Fruit fly (Drosophila melanogaster): ENCODE measurements around the gene Ack.

The Ack gene

DNA sequence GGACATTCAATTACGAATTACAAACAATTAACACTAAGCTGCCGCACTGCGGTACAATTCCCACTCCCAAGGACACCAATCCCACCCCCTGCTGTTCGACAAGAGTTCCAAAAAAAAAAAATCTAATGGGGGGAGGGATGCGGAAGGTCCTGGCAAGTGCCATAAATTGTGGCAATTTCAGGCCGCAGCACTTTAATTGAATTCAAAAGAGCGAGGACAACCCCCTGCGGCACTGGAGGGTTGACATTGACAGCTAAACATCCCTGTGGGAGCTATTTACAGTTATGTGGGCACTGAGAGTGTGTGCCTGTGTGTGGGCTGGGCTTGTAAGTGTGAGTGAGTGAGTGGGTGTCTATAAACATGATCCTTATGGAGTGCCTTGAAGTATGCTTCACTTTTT lies 31.1 kb upstream of the Ack start:
- TF ChIP-seq Hr39 (GFP tag; optimal IDR thresholded peaks at IDR 0.05) (no peak), svp (GFP tag) (no peak), CG1621 (tag; optimal IDR thresholded peaks at IDR 0.05) (no peak), acj6 (GFP tag; optimal IDR thresholded peaks at IDR 0.05) (no peak), achi (GFP tag; optimal IDR thresholded peaks at IDR 0.05) (no peak), dsx (GFP tag; optimal IDR thresholded peaks at IDR 0.05; ENCODE audit: poor library complexity, severe bottlenecking) (no peak), dac (GFP tag; optimal IDR thresholded peaks at IDR 0.05) (no peak), Blimp-1 (GFP tag; optimal IDR thresholded peaks at IDR 0.05) (no peak), Sox102F (GFP tag; optimal IDR thresholded peaks at IDR 0.05) (no peak), Sox14 (GFP tag; optimal IDR thresholded peaks at IDR 0.05) (no peak), CG8119 (GFP tag; IDR thresholded peaks at IDR 0.05) (no peak), Sox15 (GFP tag; optimal IDR thresholded peaks at IDR 0.05) (no peak), fd85E (GFP tag; optimal IDR thresholded peaks at IDR 0.05) (no peak), Eip93F (GFP tag; optimal IDR thresholded peaks at IDR 0.05) (no peak), net (GFP tag; optimal IDR thresholded peaks at IDR 0.05) (no peak), spab (GFP tag; optimal IDR thresholded peaks at IDR 0.05) (no peak), Gug (GFP tag; IDR thresholded peaks at IDR 0.05) (no peak), Ets96B (tag; optimal IDR thresholded peaks at IDR 0.05) (no peak), CG31627 (GFP tag; optimal IDR thresholded peaks at IDR 0.05) (no peak), Hr4 (GFP tag; optimal IDR thresholded peaks at IDR 0.05) (no peak)

DNA sequence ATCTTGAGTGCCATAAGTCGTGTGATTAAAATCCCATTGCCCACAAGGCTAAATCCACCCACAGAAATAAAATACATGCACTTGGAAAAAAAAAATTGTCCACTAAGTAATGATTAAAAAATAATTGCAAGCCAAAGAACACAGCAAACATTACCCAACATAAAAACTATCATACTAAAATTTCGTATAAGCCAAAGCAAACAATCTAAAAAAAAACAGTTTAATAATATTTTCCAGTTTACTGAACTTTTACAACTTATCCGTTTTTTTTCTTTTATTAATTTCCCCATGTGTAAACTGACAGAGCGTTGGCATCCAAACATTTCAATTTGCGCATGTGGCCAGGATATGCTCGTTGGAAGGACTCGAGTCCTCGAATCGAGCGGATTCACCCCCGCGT lies 27.7 kb upstream of the Ack start:
- TF ChIP-seq CG6792 (GFP tag; optimal IDR thresholded peaks at IDR 0.05) (no peak), Ets21C (GFP tag; optimal IDR thresholded peaks at IDR 0.05) (no peak), Eip93F (GFP tag; optimal IDR thresholded peaks at IDR 0.05) (no peak), CG34406 (GFP tag; optimal IDR thresholded peaks at IDR 0.05) (no peak), Met (GFP tag; optimal IDR thresholded peaks at IDR 0.05) (no peak), achi (GFP tag; optimal IDR thresholded peaks at IDR 0.05) (no peak), dsx (GFP tag; optimal IDR thresholded peaks at IDR 0.05; ENCODE audit: poor library complexity, severe bottlenecking) (no peak), Blimp-1 (GFP tag; optimal IDR thresholded peaks at IDR 0.05) (no peak), lz (GFP tag; optimal IDR thresholded peaks at IDR 0.05) (no peak), CG3032 (tag; optimal IDR thresholded peaks at IDR 0.05) (no peak), Gug (GFP tag; IDR thresholded peaks at IDR 0.05) (no peak), Sox15 (GFP tag; optimal IDR thresholded peaks at IDR 0.05) (no peak), CG11762 (GFP tag; optimal IDR thresholded peaks at IDR 0.05; ENCODE audit: insufficient read depth) (no peak), CG6276 (GFP tag; optimal IDR thresholded peaks at IDR 0.05) (no peak), CG3919 (GFP tag; optimal IDR thresholded peaks at IDR 0.05) (no peak), CG10669 (GFP tag; optimal IDR thresholded peaks at IDR 0.05) (no peak), CG15336 (GFP tag; IDR thresholded peaks at IDR 0.05) (no peak), acj6 (GFP tag; optimal IDR thresholded peaks at IDR 0.05) (no peak), svp (GFP tag) (no peak), Hr38 (GFP tag; optimal IDR thresholded peaks at IDR 0.05) (no peak)

DNA sequence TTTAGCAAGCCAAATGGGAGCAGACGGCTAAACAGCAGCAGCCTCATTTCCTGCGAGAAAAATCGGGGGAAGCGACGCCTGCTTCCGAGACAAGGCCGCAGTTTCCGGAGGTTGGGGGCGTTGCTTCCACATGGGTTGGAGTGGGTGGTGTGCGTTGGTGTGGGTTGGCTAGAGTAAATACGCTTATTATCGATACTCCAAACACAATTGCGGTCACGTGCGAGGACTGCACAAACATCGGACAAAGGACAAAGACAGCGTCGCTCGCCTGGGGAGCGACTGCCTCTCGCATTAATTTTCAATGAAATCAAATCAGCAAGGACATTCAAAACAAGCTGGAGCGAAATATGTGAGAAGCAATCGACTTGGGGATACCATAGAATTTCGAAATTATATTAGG lies 26.7 kb upstream of the Ack start:
- TF ChIP-seq Smox (GFP tag; optimal IDR thresholded peaks at IDR 0.05), result no peak
- no peak for TF ChIP-seq Ets21C (GFP tag; optimal IDR thresholded peaks at IDR 0.05)
- TF ChIP-seq eg (GFP tag; IDR thresholded peaks at IDR 0.05), result no peak

DNA sequence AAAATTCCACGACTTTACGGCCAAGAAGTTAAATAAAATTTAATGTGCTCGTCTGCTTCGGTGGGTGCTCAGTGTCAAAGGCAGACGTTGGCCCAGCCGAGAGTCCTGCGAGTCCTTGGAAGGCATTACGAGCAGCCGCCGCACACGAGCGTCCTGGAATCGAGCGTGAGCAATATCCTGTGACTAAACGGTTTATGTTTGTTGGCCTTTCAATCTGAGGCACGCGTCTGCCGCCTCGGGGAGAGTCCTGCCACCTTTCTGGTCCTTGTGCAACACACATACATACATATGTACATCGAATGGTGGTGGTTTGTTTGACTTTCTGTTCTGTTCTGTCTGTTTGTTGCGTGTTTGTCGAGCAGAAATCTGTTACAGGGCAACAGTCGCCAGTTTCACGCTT lies 24.5 kb upstream of the Ack start:
- TF ChIP-seq CG8319 (GFP tag; optimal IDR thresholded peaks at IDR 0.05) (no peak), fkh (GFP tag; optimal IDR thresholded peaks at IDR 0.05) (no peak), Sox15 (GFP tag; optimal IDR thresholded peaks at IDR 0.05) (no peak), CG10669 (GFP tag; optimal IDR thresholded peaks at IDR 0.05) (no peak), salr (GFP tag; optimal IDR thresholded peaks at IDR 0.05) (no peak), CG16779 (tag; optimal IDR thresholded peaks at IDR 0.05) (no peak), CG11902 (GFP tag; optimal IDR thresholded peaks at IDR 0.05) (no peak), CG6808 (GFP tag; optimal IDR thresholded peaks at IDR 0.05) (no peak), OdsH (GFP tag; optimal IDR thresholded peaks at IDR 0.05) (no peak), CG31627 (GFP tag; optimal IDR thresholded peaks at IDR 0.05) (no peak), dac (GFP tag; optimal IDR thresholded peaks at IDR 0.05) (no peak), CG6163 (GFP tag; IDR thresholded peaks at IDR 0.05) (no peak), Hr39 (GFP tag; optimal IDR thresholded peaks at IDR 0.05) (no peak), CG32006 (GFP tag; optimal IDR thresholded peaks at IDR 0.05) (no peak), topi (GFP tag; optimal IDR thresholded peaks at IDR 0.05) (no peak), Lpt (GFP tag; optimal IDR thresholded peaks at IDR 0.05) (no peak), fd59A (GFP tag; optimal IDR thresholded peaks at IDR 0.05) (no peak), acj6 (GFP tag; optimal IDR thresholded peaks at IDR 0.05) (no peak), Sox14 (GFP tag; optimal IDR thresholded peaks at IDR 0.05) (no peak), Blimp-1 (GFP tag; optimal IDR thresholded peaks at IDR 0.05) (no peak)
